Fruit fly (Drosophila melanogaster): ENCODE measurements around the gene Amt.

The Amt gene

dm6 chr3R:15287763-15288162, 38.8 kb upstream of the Amt start (continued):
- peak; percentile 4 for TF ChIP-seq shn (GFP tag; optimal IDR thresholded peaks at IDR 0.05)
- no peak for TF ChIP-seq gem (tag; optimal IDR thresholded peaks at IDR 0.05)
- TF ChIP-seq Poxn (GFP tag; IDR thresholded peaks at IDR 0.05), result no peak
- no peak for TF ChIP-seq CG32767 (GFP tag; IDR thresholded peaks at IDR 0.05)
- TF ChIP-seq her (GFP tag; optimal IDR thresholded peaks at IDR 0.05), result peak; percentile 49
- TF ChIP-seq Oaz (GFP tag; IDR thresholded peaks at IDR 0.05), result no peak
- TF ChIP-seq ssp (GFP tag; IDR thresholded peaks at IDR 0.05), result no peak
- no peak for TF ChIP-seq B-H1 (GFP tag; IDR thresholded peaks at IDR 0.05)
- TF ChIP-seq Side (GFP tag; optimal IDR thresholded peaks at IDR 0.05), result no peak
- peak; percentile 46 for TF ChIP-seq CG4282 (GFP tag; optimal IDR thresholded peaks at IDR 0.05)
- peak; percentile 63 for TF ChIP-seq MESR4 (GFP tag; optimal IDR thresholded peaks at IDR 0.05)
- TF ChIP-seq Atf6 (GFP tag; IDR thresholded peaks at IDR 0.05), result no peak
- no peak for TF ChIP-seq CG34422 (GFP tag; IDR thresholded peaks at IDR 0.05)
- TF ChIP-seq Pdp1 (GFP tag; optimal IDR thresholded peaks at IDR 0.05), result peak in 1 of 2 experiments; percentile 54
- TF ChIP-seq D19A (tag; optimal IDR thresholded peaks at IDR 0.05), result no peak
- no peak for TF ChIP-seq zfh1 (GFP tag; IDR thresholded peaks at IDR 0.05)
- TF ChIP-seq CG4854 (GFP tag; optimal IDR thresholded peaks at IDR 0.05), result peak; percentile 99
- no peak for TF ChIP-seq lov (optimal IDR thresholded peaks at IDR 0.05)
- no peak for TF ChIP-seq lov (GFP tag; IDR thresholded peaks at IDR 0.05)
- TF ChIP-seq tup (GFP tag; optimal IDR thresholded peaks at IDR 0.05), result no peak
- TF ChIP-seq dm (GFP tag; optimal IDR thresholded peaks at IDR 0.05), result peak; percentile 90
- no peak for TF ChIP-seq row (GFP tag; IDR thresholded peaks at IDR 0.05)
- TF ChIP-seq CG2120 (GFP tag; optimal IDR thresholded peaks at IDR 0.05), result no peak

dm6 chr3R:15286693-15287041, 37.7 kb upstream of the Amt start:
- TF ChIP-seq Hey (tag; optimal IDR thresholded peaks at IDR 0.05) (no peak), slou (GFP tag; optimal IDR thresholded peaks at IDR 0.05) (no peak), CG32772 (GFP tag; IDR thresholded peaks at IDR 0.05) (no peak), phol (tag; optimal IDR thresholded peaks at IDR 0.05) (peak; percentile 53), CG4424 (GFP tag; optimal IDR thresholded peaks at IDR 0.05) (no peak), CG4707 (GFP tag; optimal IDR thresholded peaks at IDR 0.05) (peak; percentile 1), nom (GFP tag; optimal IDR thresholded peaks at IDR 0.05) (no peak), corto (GFP tag; optimal IDR thresholded peaks at IDR 0.05) (no peak), gcm2 (GFP tag; optimal IDR thresholded peaks at IDR 0.05) (no peak), CG12769 (tag; optimal IDR thresholded peaks at IDR 0.05) (peak; percentile 8), CG6813 (GFP tag; optimal IDR thresholded peaks at IDR 0.05) (no peak), wek (GFP tag; optimal IDR thresholded peaks at IDR 0.05) (peak; percentile 1), gce (GFP tag; IDR thresholded peaks at IDR 0.05) (no peak), Sox102F (GFP tag; optimal IDR thresholded peaks at IDR 0.05) (no peak), D (optimal IDR thresholded peaks at IDR 0.05) (no peak), D (GFP tag; optimal IDR thresholded peaks at IDR 0.05) (no peak), wdn (GFP tag; IDR thresholded peaks at IDR 0.05) (no peak), CG12071 (GFP tag; optimal IDR thresholded peaks at IDR 0.05) (no peak), Mes4 (GFP tag; optimal IDR thresholded peaks at IDR 0.05) (no peak), Vsx1 (GFP tag; optimal IDR thresholded peaks at IDR 0.05) (no peak), grn (GFP tag; optimal IDR thresholded peaks at IDR 0.05) (peak; percentile 1), CG2678 (tag; optimal IDR thresholded peaks at IDR 0.05) (peak; percentile 7), cad (GFP tag; optimal IDR thresholded peaks at IDR 0.05) (no peak), Hr78 (GFP tag; optimal IDR thresholded peaks at IDR 0.05) (no peak), Xbp1 (GFP tag; optimal IDR thresholded peaks at IDR 0.05) (no peak), CG8089 (GFP tag; optimal IDR thresholded peaks at IDR 0.05) (no peak), CG9215 (GFP tag; IDR thresholded peaks at IDR 0.05) (no peak), dmrt11E (tag; optimal IDR thresholded peaks at IDR 0.05) (no peak), CG17359 (tag; optimal IDR thresholded peaks at IDR 0.05) (no peak), org-1 (GFP tag; optimal IDR thresholded peaks at IDR 0.05) (no peak), croc (GFP tag; conservative IDR thresholded peaks at IDR 0.05) (no peak)

Data from whole organism, embryonic.